Worm (Caenorhabditis elegans): ENCODE data around the gene C37C3.1.

- TF ChIP-seq nhr-232 (tag; optimal IDR thresholded peaks at IDR 0.05) (no peak), zip-5 (tag; optimal IDR thresholded peaks at IDR 0.05) (no peak), nfya-1 (tag; optimal IDR thresholded peaks at IDR 0.05) (no peak), unc-3 (GFP tag; conservative IDR thresholded peaks at IDR 0.05) (no peak), unc-3 (tag; optimal IDR thresholded peaks at IDR 0.05) (no peak), unc-86 (tag; optimal IDR thresholded peaks at IDR 0.05) (no peak), elt-4 (tag; optimal IDR thresholded peaks at IDR 0.05) (no peak), ets-4 (tag; optimal IDR thresholded peaks at IDR 0.05) (no peak), elt-2 (tag; optimal IDR thresholded peaks at IDR 0.05) (no peak), pha-4 (tag; optimal IDR thresholded peaks at IDR 0.05) (no peak), pax-1 (tag; optimal IDR thresholded peaks at IDR 0.05) (no peak), nhr-11 (tag; optimal IDR thresholded peaks at IDR 0.05) (no peak)
Observed at ce11 chrV:7856641-7857040, 1.1 kb upstream of the C37C3.1 start.

Measured in whole organism, late embryonic.